Fruit fly (Drosophila melanogaster) whole organism, embryonic: Measurements from ENCODE around the gene cnc.

ENCODE experiments used
- BEAF-32 ChIP-seq: fragments of 200-800 bp; sonication (Bioruptor generic); optimal IDR thresholded peaks from 3 replicates; lab custom pipeline; 2017; ENCODE audit warnings: missing biosample characterization, missing genetic modification characterization, mild to moderate bottlenecking, moderate library complexity, missing genetic modification reagents
- BtbVII ChIP-seq: fragments of 200-800 bp; sonication (Bioruptor generic); optimal IDR thresholded peaks from 3 replicates; lab custom pipeline; 2017; ENCODE audit warnings: missing biosample characterization, mild to moderate bottlenecking, missing genetic modification characterization
- CG10366 ChIP-seq: fragments of 200-800 bp; sonication (Bioruptor generic); IDR thresholded peaks from 2 replicates; pipeline ENCODE4 v1.3.6; 2022; ENCODE audit warnings: missing biosample characterization, missing genetic modification characterization
- CG10543 ChIP-seq: fragments of 200-800 bp; sonication (Bioruptor generic); optimal IDR thresholded peaks from 3 replicates; lab custom pipeline; 2017; ENCODE audit warnings: missing biosample characterization, mild to moderate bottlenecking, missing genetic modification characterization, moderate library complexity
- CG10979 ChIP-seq: fragments of 200-800 bp; sonication (Bioruptor generic); optimal IDR thresholded peaks from 2 replicates; lab custom pipeline; 2018; ENCODE audit warnings: missing biosample characterization, mild to moderate bottlenecking, missing genetic modification characterization, moderate library complexity
- CG12391 ChIP-seq: fragments of 200-800 bp; sonication (Bioruptor generic); optimal IDR thresholded peaks from 3 replicates; lab custom pipeline; 2018; ENCODE audit warnings: missing biosample characterization, mild to moderate bottlenecking, missing genetic modification characterization, moderate library complexity
- CG13296 ChIP-seq: fragments of 200-800 bp; sonication (Bioruptor generic); optimal IDR thresholded peaks from 3 replicates; lab custom pipeline; 2018; ENCODE audit warnings: missing biosample characterization, mild to moderate bottlenecking, missing genetic modification characterization
- CG15011 ChIP-seq: fragments of 200-800 bp; sonication (Bioruptor generic); optimal IDR thresholded peaks from 3 replicates; lab custom pipeline; 2018; ENCODE audit warnings: missing biosample characterization, mild to moderate bottlenecking, missing genetic modification characterization
- CG15514 ChIP-seq: fragments of 200-800 bp; sonication (Bioruptor generic); optimal IDR thresholded peaks from 3 replicates; lab custom pipeline; 2017; ENCODE audit warnings: missing biosample characterization, missing genetic modification characterization, mild to moderate bottlenecking, moderate library complexity, missing genetic modification reagents
- CG17829 ChIP-seq: fragments of 200-800 bp; optimal IDR thresholded peaks from 2 replicates; lab custom pipeline; 2019; ENCODE audit warnings: missing biosample characterization, mild to moderate bottlenecking, missing genetic modification characterization, moderate library complexity
- CG18262 ChIP-seq: fragments of 200-800 bp; optimal IDR thresholded peaks from 3 replicates; lab custom pipeline; 2019; ENCODE audit warnings: missing biosample characterization, mild to moderate bottlenecking, missing genetic modification characterization, moderate library complexity
- CG2199 ChIP-seq: fragments of 200-800 bp; sonication (Bioruptor generic); IDR thresholded peaks from 3 replicates; pipeline ENCODE4 v1.3.6; 2022; ENCODE audit warnings: missing biosample characterization, missing genetic modification characterization
- CG9932 ChIP-seq: fragments of 200-800 bp; sonication (Bioruptor generic); IDR thresholded peaks from 2 replicates; pipeline ENCODE4 v1.3.6; 2022; ENCODE audit warnings: missing biosample characterization, missing genetic modification characterization
- CoRest ChIP-seq: fragments of 200-800 bp; sonication (Bioruptor generic); optimal IDR thresholded peaks from 3 replicates; lab custom pipeline; 2018; ENCODE audit warnings: missing biosample characterization, mild to moderate bottlenecking, missing genetic modification characterization, moderate library complexity
- Dad ChIP-seq: fragments of 200-800 bp; sonication (Bioruptor generic); optimal IDR thresholded peaks from 3 replicates; lab custom pipeline; 2016; ENCODE audit warnings: missing biosample characterization, missing genetic modification characterization
- E2f2 ChIP-seq: fragments of 200-800 bp; sonication (Bioruptor generic); IDR thresholded peaks from 2 replicates; pipeline ENCODE4 v1.3.6; 2022; ENCODE audit warnings: missing biosample characterization, missing genetic modification characterization
- Gug ChIP-seq: fragments of 200-800 bp; sonication (Bioruptor generic); IDR thresholded peaks from 4 replicates; pipeline ENCODE4 v1.3.6; 2022; ENCODE audit warnings: missing biosample characterization, missing genetic modification characterization
- HLH54F ChIP-seq: fragments of 200-800 bp; sonication (Bioruptor generic); optimal IDR thresholded peaks from 3 replicates; lab custom pipeline; 2016; ENCODE audit warnings: missing biosample characterization, missing genetic modification characterization
- Hmr ChIP-seq: fragments of 200-800 bp; sonication (Bioruptor generic); optimal IDR thresholded peaks from 3 replicates; lab custom pipeline; 2017; ENCODE audit warnings: mild to moderate bottlenecking, missing biosample characterization, missing genetic modification reagents, missing genetic modification characterization
- Hr3 ChIP-seq: fragments of 200-800 bp; sonication (Bioruptor generic); optimal IDR thresholded peaks from 3 replicates; lab custom pipeline; 2016; ENCODE audit warnings: missing biosample characterization, missing genetic modification characterization
- Jarid2 ChIP-seq: fragments of 200-800 bp; sonication (Bioruptor generic); optimal IDR thresholded peaks from 3 replicates; lab custom pipeline; 2017; ENCODE audit warnings: mild to moderate bottlenecking, missing biosample characterization, missing genetic modification reagents, missing genetic modification characterization
- Myb ChIP-seq: fragments of 200-800 bp; sonication (Bioruptor generic); optimal IDR thresholded peaks from 2 replicates; lab custom pipeline; 2016; ENCODE audit warnings: missing biosample characterization, missing genetic modification characterization
- Nf-YC ChIP-seq: fragments of 200-800 bp; optimal IDR thresholded peaks from 3 replicates; lab custom pipeline; 2019; ENCODE audit warnings: missing biosample characterization, mild to moderate bottlenecking, missing genetic modification characterization, moderate library complexity
- Xbp1 ChIP-seq: fragments of 200-800 bp; sonication (Bioruptor generic); optimal IDR thresholded peaks from 3 replicates; lab custom pipeline; 2016; ENCODE audit warnings: missing biosample characterization, mild to moderate bottlenecking, missing genetic modification characterization
- dmrt11E ChIP-seq: fragments of 200-800 bp; sonication (Bioruptor generic); optimal IDR thresholded peaks from 3 replicates; lab custom pipeline; 2018; ENCODE audit warnings: missing biosample characterization, mild to moderate bottlenecking, missing genetic modification characterization, moderate library complexity
- eve ChIP-seq, 2 experiments: fragments of >200 bp; optimal IDR thresholded peaks; 2 replicates each; lab custom pipeline; 2017; ENCODE audit warnings: missing biosample characterization in 2 of 2, missing genetic modification characterization in 2 of 2
- ewg ChIP-seq: fragments of 200-800 bp; sonication (Bioruptor generic); optimal IDR thresholded peaks from 3 replicates; lab custom pipeline; 2017; ENCODE audit warnings: mild to moderate bottlenecking, missing biosample characterization, missing genetic modification reagents, missing genetic modification characterization
- gem ChIP-seq: fragments of 200-800 bp; sonication (Bioruptor generic); optimal IDR thresholded peaks from 2 replicates; lab custom pipeline; 2019; ENCODE audit warnings: missing biosample characterization, mild to moderate bottlenecking, missing genetic modification characterization, moderate library complexity
- grau ChIP-seq: fragments of 200-800 bp; optimal IDR thresholded peaks from 3 replicates; lab custom pipeline; 2019; ENCODE audit warnings: missing biosample characterization, mild to moderate bottlenecking, missing genetic modification characterization, moderate library complexity
- grn ChIP-seq: fragments of 200-800 bp; sonication (Bioruptor generic); optimal IDR thresholded peaks from 3 replicates; lab custom pipeline; 2017; ENCODE audit warnings: missing biosample characterization, missing genetic modification characterization
- gro ChIP-seq: fragments of 200-800 bp; sonication (Bioruptor generic); optimal IDR thresholded peaks from 2 replicates; lab custom pipeline; 2016; ENCODE audit warnings: missing biosample characterization, missing genetic modification characterization
- hb ChIP-seq: fragments of 200-800 bp; sonication (Bioruptor generic); IDR thresholded peaks from 3 replicates; pipeline ENCODE4 v1.3.6; 2022; ENCODE audit warnings: missing biosample characterization, missing genetic modification characterization; ENCODE audit not compliant: partially characterized antibody
- insv ChIP-seq, 2 experiments: fragments of 200-800 bp; sonication (Bioruptor generic); optimal IDR thresholded peaks; 3 replicates each; lab custom pipeline; 2016 to 2018; ENCODE audit warnings: missing biosample characterization in 2 of 2, missing genetic modification characterization in 2 of 2
- phol ChIP-seq: fragments of 200-800 bp; sonication (Bioruptor generic); optimal IDR thresholded peaks from 3 replicates; lab custom pipeline; 2018; ENCODE audit warnings: missing biosample characterization, mild to moderate bottlenecking, missing genetic modification characterization, moderate library complexity
- pita ChIP-seq: fragments of 200-800 bp; sonication (Bioruptor generic); optimal IDR thresholded peaks from 2 replicates; lab custom pipeline; 2017; ENCODE audit warnings: missing biosample characterization, mild to moderate bottlenecking, missing genetic modification characterization
- pzg ChIP-seq: fragments of 200-800 bp; sonication (Bioruptor generic); optimal IDR thresholded peaks from 3 replicates; lab custom pipeline; 2018; ENCODE audit warnings: missing biosample characterization, mild to moderate bottlenecking, missing genetic modification characterization, moderate library complexity
- repo ChIP-seq: fragments of 200-800 bp; sonication (Bioruptor generic); optimal IDR thresholded peaks from 2 replicates; lab custom pipeline; 2016; ENCODE audit warnings: missing biosample characterization, missing genetic modification characterization
- scrt ChIP-seq: fragments of 200-800 bp; sonication (Bioruptor generic); optimal IDR thresholded peaks from 2 replicates; lab custom pipeline; 2018; ENCODE audit warnings: missing biosample characterization, mild to moderate bottlenecking, missing genetic modification characterization, moderate library complexity
- sens-2 ChIP-seq: fragments of 200-800 bp; sonication (Bioruptor generic); IDR thresholded peaks from 2 replicates; pipeline ENCODE4 v1.3.6; 2022; ENCODE audit warnings: missing biosample characterization, missing genetic modification characterization
- sisA ChIP-seq: fragments of 200-800 bp; sonication (Bioruptor generic); IDR thresholded peaks from 2 replicates; pipeline ENCODE4 v1.3.6; 2022; ENCODE audit warnings: missing biosample characterization, missing genetic modification characterization
- slbo ChIP-seq: fragments of 200-800 bp; sonication (Bioruptor generic); IDR thresholded peaks from 2 replicates; pipeline ENCODE4 v1.3.6; 2022; ENCODE audit warnings: missing biosample characterization, missing genetic modification characterization
- slou ChIP-seq: fragments of 200-800 bp; sonication (Bioruptor generic); optimal IDR thresholded peaks from 3 replicates; lab custom pipeline; 2016; ENCODE audit warnings: missing biosample characterization, missing genetic modification characterization
- stwl ChIP-seq: fragments of 200-800 bp; sonication (Bioruptor generic); optimal IDR thresholded peaks from 3 replicates; lab custom pipeline; 2018; ENCODE audit warnings: missing biosample characterization, mild to moderate bottlenecking, missing genetic modification characterization, moderate library complexity
- tll ChIP-seq, 2 experiments: fragments of 200-800 bp in 1 of 2; fragments of >200 bp in 1 of 2; sonication (Bioruptor generic) in 1 of 2; optimal IDR thresholded peaks; 2 replicates each; lab custom pipeline; 2017 to 2019; ENCODE audit warnings: missing biosample characterization in 2 of 2, missing genetic modification characterization in 2 of 2, mild to moderate bottlenecking in 1 of 2, moderate library complexity in 1 of 2
- trem ChIP-seq: fragments of 200-800 bp; optimal IDR thresholded peaks from 3 replicates; lab custom pipeline; 2019; ENCODE audit warnings: missing biosample characterization, mild to moderate bottlenecking, missing genetic modification characterization, moderate library complexity
- vfl ChIP-seq: fragments of 200-800 bp; sonication (Bioruptor generic); optimal IDR thresholded peaks from 2 replicates; lab custom pipeline; 2016; ENCODE audit warnings: missing biosample characterization, missing genetic modification characterization
- wdn ChIP-seq: fragments of 200-800 bp; sonication (Bioruptor generic); IDR thresholded peaks from 2 replicates; pipeline ENCODE4 v1.3.6; 2022; ENCODE audit warnings: missing biosample characterization, missing genetic modification characterization

Gene cnc

DNA sequence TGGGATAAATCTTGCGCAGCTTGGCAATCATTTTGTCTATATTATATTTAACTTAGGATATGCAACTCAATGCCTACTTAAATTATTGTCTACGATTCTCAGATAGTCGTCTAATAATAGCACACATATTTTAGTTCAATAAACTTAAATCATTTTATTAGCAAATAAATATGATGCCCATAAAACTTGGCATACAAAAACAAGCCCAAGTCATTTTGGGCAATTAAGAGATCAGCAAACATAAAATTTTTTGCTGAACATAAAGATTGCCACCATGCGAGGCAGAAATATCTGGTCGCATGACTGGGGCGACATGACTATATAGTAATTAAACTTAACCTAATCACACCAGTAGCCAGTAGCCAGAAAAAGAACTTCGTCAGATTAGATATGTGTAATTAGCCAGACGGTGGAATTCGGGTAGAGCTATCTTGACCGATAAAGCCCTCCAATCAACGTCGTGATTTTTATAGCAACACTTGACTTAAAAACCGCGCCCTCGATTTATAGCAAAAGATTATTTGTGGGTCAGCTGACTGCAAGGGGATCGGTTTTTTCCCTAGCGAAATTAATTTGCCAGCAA, 65.1 kb downstream of the cnc start, which contains the start of gene CG13829 (continued):
- TF ChIP-seq CG13296 (GFP tag; lab: Kevin White, UChicago) (peak; percentile 37), grn (peak; percentile 82), CG10543 (GFP tag; lab: Kevin White, UChicago) (peak; percentile 13), BtbVII (GFP tag; lab: Kevin White, UChicago) (peak; percentile 32), Dad (GFP tag; lab: Kevin White, UChicago) (no peak), sens-2 (GFP tag; lab: Robert Waterston, UW) (peak; percentile 45; the same call in 1 of the 2 replicates), gro (peak; percentile 52), Nf-YC (peak; percentile 51), eve (GFP tag; optimal IDR thresholded peaks at IDR 0.05; lab: Kevin White, UChicago) (no peak), grau (tag; lab: Kevin White, UChicago) (peak; percentile 7)

DNA sequence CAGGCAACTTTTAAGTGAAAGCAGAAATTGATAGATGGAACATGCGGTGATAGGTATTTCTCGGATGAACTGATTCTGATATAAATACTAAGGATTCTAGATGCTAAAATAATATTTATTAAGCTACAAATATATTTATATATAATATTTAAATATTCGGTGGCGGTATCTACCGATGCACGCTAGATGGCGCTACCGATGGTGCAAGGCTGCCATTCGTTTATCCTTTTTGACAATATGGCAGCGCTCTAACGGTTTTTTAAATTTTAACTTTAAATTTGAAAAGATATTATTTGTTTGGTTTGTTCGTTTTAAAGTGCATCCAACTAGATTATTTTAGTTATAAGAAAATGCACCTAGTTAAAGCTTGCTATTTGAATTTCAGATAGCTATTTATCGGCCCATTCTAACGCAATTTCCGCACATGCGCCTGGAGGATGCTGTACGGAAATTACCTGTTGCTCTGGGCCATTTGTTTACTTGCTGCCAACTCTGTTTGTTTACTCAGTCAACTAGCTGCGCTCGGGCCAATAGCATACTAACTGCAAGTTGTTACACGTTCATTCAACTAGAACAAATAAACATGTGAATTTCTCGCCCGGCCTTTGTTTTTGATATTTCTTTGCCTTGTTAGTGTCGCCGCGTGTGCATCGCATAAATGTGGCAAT, 67.1 kb downstream of the cnc start, which contains the start of gene VhaAC39-2:
Gene VhaAC39-2 (minus strand): TSS at position 28 of the 668 bp plus-strand sequence.
- peak; percentile 14 for TF ChIP-seq pzg (GFP tag; lab: Kevin White, UChicago)
- peak; percentile 88 for TF ChIP-seq Myb (GFP tag; lab: Kevin White, UChicago)
- peak; percentile 68 for TF ChIP-seq E2f2 (GFP tag; lab: Robert Waterston, UW)
- peak; percentile 22 for TF ChIP-seq BEAF-32 (GFP tag; lab: Kevin White, UChicago)
- TF ChIP-seq wdn, result no peak
- peak; percentile 27 for TF ChIP-seq Hr3 (GFP tag; lab: Kevin White, UChicago)
- TF ChIP-seq hb (GFP tag; lab: Robert Waterston, UW), result no peak
- TF ChIP-seq CG10366 (GFP tag; lab: Robert Waterston, UW), result 0 out of 2 replicates have a peak, but pooled peaks have one; percentile 10
- TF ChIP-seq dmrt11E, result peak; percentile 21
- TF ChIP-seq Jarid2 (GFP tag; lab: Kevin White, UChicago), result peak; percentile 12
- TF ChIP-seq repo (GFP tag; lab: Kevin White, UChicago), result no peak
- peak; percentile 33 for TF ChIP-seq CoRest
- no peak for TF ChIP-seq slou (GFP tag; lab: Kevin White, UChicago)
- peak in 1 of 2 experiments; percentile 60 for TF ChIP-seq tll (GFP tag; optimal IDR thresholded peaks at IDR 0.05; lab: Kevin White, UChicago)
- peak; percentile 71; the same call in 2 of the 3 replicates for TF ChIP-seq CG2199
- TF ChIP-seq slbo, result peak; percentile 55
- no peak for TF ChIP-seq Gug (GFP tag; lab: Robert Waterston, UW)
- peak; percentile 4 for TF ChIP-seq grau (tag; lab: Kevin White, UChicago)
- TF ChIP-seq HLH54F (GFP tag; lab: Kevin White, UChicago), result no peak
- TF ChIP-seq stwl (tag; lab: Kevin White, UChicago), result peak; percentile 36
- peak; percentile 73 for TF ChIP-seq phol (tag; lab: Kevin White, UChicago)
- TF ChIP-seq Xbp1 (GFP tag; lab: Kevin White, UChicago), result peak; percentile 16
- peak; percentile 24 for TF ChIP-seq Hmr (GFP tag; lab: Kevin White, UChicago)
- TF ChIP-seq trem, result peak; percentile 69
- peak; percentile 54 for TF ChIP-seq sisA
- peak; percentile 46; the same call in 1 of the 2 replicates for TF ChIP-seq CG9932 (GFP tag; lab: Robert Waterston, UW)
- TF ChIP-seq CG15514, result peak; percentile 6
- TF ChIP-seq scrt (GFP tag; lab: Kevin White, UChicago), result peak; percentile 93
- peak; percentile 10 for TF ChIP-seq CG17829 (tag; lab: Kevin White, UChicago)
- TF ChIP-seq CG10979 (tag; lab: Kevin White, UChicago), result peak; percentile 52
- peak in 1 of 2 experiments; percentile 3 for TF ChIP-seq insv (GFP tag; optimal IDR thresholded peaks at IDR 0.05; lab: Kevin White, UChicago)
- no peak for TF ChIP-seq vfl
- TF ChIP-seq CG12391 (tag; lab: Kevin White, UChicago), result peak; percentile 22
- no peak for TF ChIP-seq CG15011 (GFP tag; lab: Kevin White, UChicago)
- peak; percentile 91 for TF ChIP-seq ewg (GFP tag; lab: Kevin White, UChicago)
- peak; percentile 9 for TF ChIP-seq pita (GFP tag; lab: Kevin White, UChicago)
- peak; percentile 14 for TF ChIP-seq gem (tag; lab: Kevin White, UChicago)
- TF ChIP-seq CG18262 (tag; lab: Kevin White, UChicago), result no peak
